Worm (Caenorhabditis elegans): Measurements from ENCODE around the gene T14B4.9.

The T14B4.9 gene

DNA sequence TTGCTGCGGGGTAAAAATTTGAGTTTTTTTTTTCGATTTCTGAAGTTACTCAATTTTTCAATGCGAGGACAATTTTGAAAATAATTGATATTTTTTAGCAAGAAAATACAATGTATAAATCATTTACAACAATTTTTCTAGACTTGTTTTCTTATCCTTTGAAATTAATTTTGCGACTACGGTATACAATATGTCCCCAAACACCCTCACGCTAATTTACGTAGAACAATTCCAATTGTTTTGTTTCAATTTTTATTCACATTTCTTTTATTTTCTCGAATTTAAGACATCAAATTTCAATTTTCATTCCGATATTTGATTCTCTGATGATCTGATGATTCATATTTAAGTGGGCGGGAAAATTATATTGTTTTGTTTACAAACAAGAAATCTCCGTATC, 48.4 kb upstream of the T14B4.9 start (continued):
- TF ChIP-seq Y95B8A.8 (GFP tag; IDR thresholded peaks at IDR 0.05) (no peak), cebp-1 (GFP tag; IDR thresholded peaks at IDR 0.05) (no peak), cebp-1 (tag; optimal IDR thresholded peaks at IDR 0.05) (no peak), snpc-1.1 (tag; optimal IDR thresholded peaks at IDR 0.05; ENCODE audit: insufficient read depth) (no peak), nfya-1 (tag; optimal IDR thresholded peaks at IDR 0.05; ENCODE audit: borderline replicate concordance, insufficient read depth) (no peak), athp-1 (tag; optimal IDR thresholded peaks at IDR 0.05) (no peak), snpc-1.3 (tag; optimal IDR thresholded peaks at IDR 0.05; ENCODE audit: insufficient read depth) (peak; percentile 37), lir-1 (GFP tag; conservative IDR thresholded peaks at IDR 0.05) (no peak), let-526 (GFP tag; IDR thresholded peaks at IDR 0.05) (no peak), attf-5 (GFP tag; optimal IDR thresholded peaks at IDR 0.05) (no peak), sdz-38 (tag; optimal IDR thresholded peaks at IDR 0.05) (no peak), hrde-1 (tag; optimal IDR thresholded peaks at IDR 0.05; ENCODE audit: borderline replicate concordance) (no peak), somi-1 (GFP tag; optimal IDR thresholded peaks at IDR 0.05) (no peak), hlh-12 (tag; optimal IDR thresholded peaks at IDR 0.05) (no peak), F49E8.2 (tag; optimal IDR thresholded peaks at IDR 0.05; ENCODE audit: insufficient read depth) (no peak), F10E7.11 (tag; optimal IDR thresholded peaks at IDR 0.05) (no peak), T26A5.8 (tag; optimal IDR thresholded peaks at IDR 0.05) (no peak), Y56A3A.18 (GFP tag; IDR thresholded peaks at IDR 0.05) (no peak), C06A6.2 (GFP tag; conservative IDR thresholded peaks at IDR 0.05) (no peak), D2030.7 (GFP tag; IDR thresholded peaks at IDR 0.05) (no peak), let-607 (tag; optimal IDR thresholded peaks at IDR 0.05) (no peak), ceh-91 (GFP tag; IDR thresholded peaks at IDR 0.05) (0 out of 2 replicates have a peak, but pooled peaks have one; percentile 35), K11D2.4 (GFP tag; IDR thresholded peaks at IDR 0.05) (no peak), bed-2 (GFP tag; IDR thresholded peaks at IDR 0.05) (no peak), cebp-2 (GFP tag; IDR thresholded peaks at IDR 0.05) (no peak), B0019.2 (GFP tag; conservative IDR thresholded peaks at IDR 0.05) (no peak), pbrm-1 (GFP tag; IDR thresholded peaks at IDR 0.05) (no peak), mes-4 (tag; optimal IDR thresholded peaks at IDR 0.05) (no peak), madf-8 (GFP tag; conservative IDR thresholded peaks at IDR 0.05) (peak; percentile 85), lsl-1 (GFP tag; optimal IDR thresholded peaks at IDR 0.05) (peak; percentile 81), lag-1 (GFP tag; IDR thresholded peaks at IDR 0.05) (no peak), hlh-26 (GFP tag; conservative IDR thresholded peaks at IDR 0.05) (no peak), nfyb-1 (GFP tag; IDR thresholded peaks at IDR 0.05) (no peak), snpc-4 (GFP tag; optimal IDR thresholded peaks at IDR 0.05) (no peak), snpc-4 (tag; optimal IDR thresholded peaks at IDR 0.05) (no peak), F57C9.4 (tag; optimal IDR thresholded peaks at IDR 0.05) (no peak), ZK185.1 (tag; optimal IDR thresholded peaks at IDR 0.05; ENCODE audit: poor library complexity, severe bottlenecking) (no peak), atf-7 (tag; optimal IDR thresholded peaks at IDR 0.05) (no peak), ztf-28 (GFP tag; IDR thresholded peaks at IDR 0.05) (no peak), efl-1 (GFP tag; optimal IDR thresholded peaks at IDR 0.05) (peak; percentile 48)

DNA sequence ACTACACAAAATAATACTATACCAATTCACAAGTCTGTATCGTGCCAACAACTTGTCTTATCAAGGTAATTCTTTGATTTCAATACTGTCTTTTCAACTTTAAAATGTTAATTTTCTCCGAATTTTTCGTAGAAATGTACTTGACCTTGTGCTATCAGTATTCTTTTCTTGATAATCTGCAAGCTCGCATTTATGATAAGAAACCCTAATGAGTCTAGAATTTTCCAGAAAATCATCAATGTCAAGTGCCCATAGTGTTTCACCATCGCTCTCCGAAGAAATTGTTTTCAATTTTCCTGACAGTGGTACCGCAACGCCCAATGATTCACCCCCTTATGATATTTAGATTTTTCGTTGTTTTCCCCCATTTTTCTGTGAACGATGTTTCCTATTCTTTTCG, 47.6 kb upstream of the T14B4.9 start:
- TF ChIP-seq ceh-91 (GFP tag; IDR thresholded peaks at IDR 0.05) (no peak), cebp-1 (GFP tag; IDR thresholded peaks at IDR 0.05) (no peak), cebp-1 (tag; optimal IDR thresholded peaks at IDR 0.05) (peak; percentile 9), hsf-1 (GFP tag; IDR thresholded peaks at IDR 0.05) (peak; percentile 48; the same call in 1 of the 2 replicates), F57A8.1 (GFP tag; optimal IDR thresholded peaks at IDR 0.05) (no peak), nhr-80 (tag; optimal IDR thresholded peaks at IDR 0.05) (peak; percentile 44)

Data from whole organism, young adult.